Worm (Caenorhabditis elegans) whole organism, L2 larva: ENCODE data around the gene ints-13.

Experiments used
- egl-27 ChIP-seq: sonication (generic microtip); optimal IDR thresholded peaks from 3 replicates; lab custom pipeline; 2017; ENCODE audit warnings: missing biosample characterization, missing genetic modification reagents, missing genetic modification characterization
- elt-1 ChIP-seq: fragments of 150-350 bp; optimal IDR thresholded peaks from 2 replicates; lab custom pipeline; 2014; ENCODE audit warnings: missing biosample characterization, missing genetic modification characterization
- lin-39 ChIP-seq: fragments of 150-350 bp; optimal IDR thresholded peaks from 2 replicates; lab custom pipeline; 2014; ENCODE audit warnings: missing biosample characterization, missing genetic modification reagents, missing genetic modification characterization
- mdl-1 ChIP-seq, 2 experiments: fragments of 150-350 bp in 1 of 2; sonication (generic microtip) in 1 of 2; optimal IDR thresholded peaks; 2 replicates each; lab custom pipeline; 2017; ENCODE audit warnings: missing biosample characterization in 2 of 2, missing genetic modification characterization in 2 of 2
- nhr-10 ChIP-seq: sonication (generic microtip); optimal IDR thresholded peaks from 2 replicates; lab custom pipeline; 2017; ENCODE audit warnings: missing biosample characterization, missing genetic modification characterization
- nhr-11 ChIP-seq: fragments of 150-350 bp; optimal IDR thresholded peaks from 2 replicates; lab custom pipeline; 2014; ENCODE audit warnings: missing biosample characterization, missing genetic modification characterization
- nhr-237 ChIP-seq: fragments of 150-350 bp; optimal IDR thresholded peaks from 2 replicates; lab custom pipeline; 2014; ENCODE audit warnings: missing biosample characterization, missing genetic modification characterization
- nhr-77 ChIP-seq: fragments of 150-350 bp; optimal IDR thresholded peaks from 2 replicates; lab custom pipeline; 2014; ENCODE audit warnings: missing biosample characterization, missing genetic modification characterization
- sma-9 ChIP-seq, 2 experiments: fragments of 150-350 bp in 1 of 2; sonication (generic microtip) in 1 of 2; optimal IDR thresholded peaks; 2 replicates each; lab custom pipeline; 2014 to 2016; ENCODE audit warnings: missing genetic modification characterization in 2 of 2, mild to moderate bottlenecking in 1 of 2, missing biosample characterization in 1 of 2, missing compliant biosample characterization in 1 of 2, missing genetic modification reagents in 1 of 2, moderate library complexity in 1 of 2
- snpc-4 ChIP-seq: fragments of 150-350 bp; optimal IDR thresholded peaks from 2 replicates; lab custom pipeline; 2014; ENCODE audit warnings: missing biosample characterization, missing genetic modification characterization
- unc-55 ChIP-seq: fragments of 150-350 bp; sonication (generic microtip); optimal IDR thresholded peaks from 3 replicates; lab custom pipeline; 2014; ENCODE audit warnings: missing biosample characterization, missing genetic modification reagents, missing genetic modification characterization
- unc-62 ChIP-seq: fragments of 150-350 bp; optimal IDR thresholded peaks from 2 replicates; lab custom pipeline; 2014; ENCODE audit warnings: missing biosample characterization, missing genetic modification reagents, missing genetic modification characterization

- TF ChIP-seq nhr-11 (tag; lab: Kevin White, UChicago) (no peak), nhr-77 (tag; lab: Kevin White, UChicago) (no peak), elt-1 (tag; lab: Kevin White, UChicago) (no peak), egl-27 (tag; lab: Kevin White, UChicago) (no peak), mdl-1 (tag; optimal IDR thresholded peaks at IDR 0.05; lab: Kevin White, UChicago) (no peak), unc-55 (GFP tag; lab: Kevin White, UChicago) (no peak), unc-62 (GFP tag; lab: Kevin White, UChicago) (no peak), nhr-237 (tag; lab: Kevin White, UChicago) (no peak), nhr-10 (tag; lab: Kevin White, UChicago) (no peak), snpc-4 (no peak), sma-9 (GFP tag; optimal IDR thresholded peaks at IDR 0.05; lab: Kevin White, UChicago) (no peak), sma-9 (tag; optimal IDR thresholded peaks at IDR 0.05; lab: Kevin White, UChicago) (no peak), lin-39 (tag; lab: Kevin White, UChicago) (no peak)
These were observed 21.1 kb upstream of the ints-13 start for ce11 chrIV:258362-258761.
